Worm (Caenorhabditis elegans) whole organism, L4 larva: Measurements from ENCODE around the gene sri-67.
A peak's percentile ranks its signal among the peaks of the same experiment; 100 is the strongest.

Experiments used
- D1046.2 ChIP-seq: fragments of 200-800 bp; sonication (Bioruptor generic); IDR thresholded peaks from 2 replicates; pipeline ENCODE4 v1.3.6; 2022; ENCODE audit warnings: missing genetic modification characterization, missing compliant biosample characterization
- F10B5.3 ChIP-seq: sonication (generic microtip); optimal IDR thresholded peaks from 2 replicates; lab custom pipeline; 2016; ENCODE audit warnings: mild to moderate bottlenecking, missing genetic modification characterization, missing compliant biosample characterization
- F26F4.8 ChIP-seq: fragments of 200-800 bp; sonication (Bioruptor generic); conservative IDR thresholded peaks from 2 replicates; pipeline ENCODE4 v1.3.6; 2022; ENCODE audit warnings: missing genetic modification characterization, missing compliant biosample characterization
- F37D6.2 ChIP-seq: sonication (generic microtip); optimal IDR thresholded peaks from 2 replicates; lab custom pipeline; 2016; ENCODE audit warnings: mild to moderate bottlenecking, missing genetic modification characterization, missing compliant biosample characterization
- R02D3.7 ChIP-seq: fragments of 150-350 bp; sonication (generic microtip); optimal IDR thresholded peaks from 3 replicates; lab custom pipeline; 2014; ENCODE audit warnings: missing biosample characterization, missing genetic modification characterization
- T20F7.1 ChIP-seq: fragments of 200-800 bp; sonication (Bioruptor generic); optimal IDR thresholded peaks from 2 replicates; lab custom pipeline; 2018; ENCODE audit warnings: mild to moderate bottlenecking, missing genetic modification characterization, missing compliant biosample characterization
- Y48G9A.11 ChIP-seq: fragments of 200-800 bp; sonication (Bioruptor generic); IDR thresholded peaks from 2 replicates; pipeline ENCODE4 v1.3.6; 2022; ENCODE audit warnings: missing genetic modification reagents, missing genetic modification characterization, missing compliant biosample characterization
- Y5F2A.4 ChIP-seq: fragments of 200-800 bp; sonication (Bioruptor generic); optimal IDR thresholded peaks from 2 replicates; lab custom pipeline; 2018; ENCODE audit warnings: mild to moderate bottlenecking, missing genetic modification characterization, missing compliant biosample characterization
- ama-1 ChIP-seq: fragments of 150-350 bp; optimal IDR thresholded peaks from 2 replicates; lab custom pipeline; 2014; ENCODE audit warnings: inconsistent platforms, mixed read lengths
- arid-1 ChIP-seq: fragments of 200-800 bp; sonication (Bioruptor generic); conservative IDR thresholded peaks from 2 replicates; pipeline ENCODE4 v1.3.6; 2022; ENCODE audit warnings: missing genetic modification reagents, missing genetic modification characterization, missing compliant biosample characterization
- ceh-44 ChIP-seq: fragments of 200-800 bp; sonication (Bioruptor generic); IDR thresholded peaks from 2 replicates; pipeline ENCODE4 v1.3.6; 2022; ENCODE audit warnings: missing genetic modification reagents, missing genetic modification characterization, missing compliant biosample characterization
- ceh-82 ChIP-seq: sonication (generic microtip); optimal IDR thresholded peaks from 2 replicates; lab custom pipeline; 2017; ENCODE audit warnings: missing biosample characterization, missing genetic modification characterization
- ces-1 ChIP-seq: fragments of 150-350 bp; sonication (generic microtip); optimal IDR thresholded peaks from 4 replicates; lab custom pipeline; 2014; ENCODE audit warnings: missing biosample characterization, missing genetic modification reagents, missing genetic modification characterization
- daf-16 ChIP-seq, 3 experiments: sonication (generic microtip); optimal IDR thresholded peaks; 2 replicates each; lab custom pipeline; 2016 to 2017; ENCODE audit warnings: missing genetic modification characterization in 3 of 3, missing genetic modification reagents in 3 of 3, mild to moderate bottlenecking in 2 of 3, missing compliant biosample characterization in 2 of 3, missing biosample characterization in 1 of 3, moderate library complexity in 1 of 3
- dpl-1 ChIP-seq: fragments of 150-350 bp; optimal IDR thresholded peaks from 2 replicates; lab custom pipeline; 2014; ENCODE audit warnings: missing biosample characterization, missing genetic modification reagents, missing genetic modification characterization
- fkh-10 ChIP-seq: fragments of 150-350 bp; optimal IDR thresholded peaks from 2 replicates; lab custom pipeline; 2014; ENCODE audit warnings: missing biosample characterization, missing genetic modification reagents, missing genetic modification characterization
- hif-1 ChIP-seq, 2 experiments: sonication (generic microtip); optimal IDR thresholded peaks; 2 replicates each; lab custom pipeline; 2016 to 2017; ENCODE audit warnings: missing compliant biosample characterization in 2 of 2, missing genetic modification characterization in 2 of 2, missing genetic modification reagents in 2 of 2, missing genotype in 2 of 2, mild to moderate bottlenecking in 1 of 2
- hlh-30 ChIP-seq: sonication (generic microtip); optimal IDR thresholded peaks from 2 replicates; lab custom pipeline; 2017; ENCODE audit warnings: antibody characterized with exemption, mild to moderate bottlenecking, missing genetic modification characterization, missing compliant biosample characterization; ENCODE audit not compliant: insufficient read depth
- jun-1 ChIP-seq: fragments of 150-350 bp; optimal IDR thresholded peaks from 2 replicates; lab custom pipeline; 2014; ENCODE audit warnings: missing biosample characterization, missing genetic modification reagents, missing genetic modification characterization
- lin-1 ChIP-seq: fragments of 200-800 bp; sonication (Bioruptor generic); IDR thresholded peaks from 2 replicates; pipeline ENCODE4 v1.3.6; 2022; ENCODE audit warnings: missing genetic modification reagents, missing genetic modification characterization, missing compliant biosample characterization
- lin-13 ChIP-seq: fragments of 150-350 bp; optimal IDR thresholded peaks from 2 replicates; lab custom pipeline; 2014; ENCODE audit warnings: missing biosample characterization, missing genetic modification reagents, missing genetic modification characterization
- lin-38 ChIP-seq: fragments of 200-800 bp; sonication (Bioruptor generic); IDR thresholded peaks from 2 replicates; pipeline ENCODE4 v1.3.6; 2022; ENCODE audit warnings: missing genetic modification reagents, missing genetic modification characterization, missing compliant biosample characterization
- lsy-2 ChIP-seq, 2 experiments: fragments of 150-350 bp in 1 of 2; sonication (generic microtip) in 1 of 2; optimal IDR thresholded peaks; 2 replicates each; lab custom pipeline; 2014 to 2017; ENCODE audit warnings: missing biosample characterization in 2 of 2, missing genetic modification characterization in 2 of 2
- madf-5 ChIP-seq, 2 experiments: fragments of 200-800 bp; sonication (Bioruptor generic); IDR thresholded peaks; 2 replicates each; pipeline ENCODE4 v1.3.6; 2022; ENCODE audit warnings: missing compliant biosample characterization in 2 of 2, missing genetic modification characterization in 2 of 2
- madf-9 ChIP-seq: fragments of 200-800 bp; sonication (Bioruptor generic); conservative IDR thresholded peaks from 2 replicates; pipeline ENCODE4 v1.3.6; 2022; ENCODE audit warnings: missing genetic modification reagents, missing genetic modification characterization, missing compliant biosample characterization
- mep-1 ChIP-seq: fragments of 150-350 bp; sonication (generic microtip); optimal IDR thresholded peaks from 3 replicates; lab custom pipeline; 2014; ENCODE audit warnings: missing biosample characterization, missing genetic modification characterization
- mxl-2 ChIP-seq: fragments of 200-800 bp; sonication (Bioruptor generic); conservative IDR thresholded peaks from 2 replicates; pipeline ENCODE4 v1.3.6; 2022; ENCODE audit warnings: missing genetic modification reagents, missing genetic modification characterization, missing compliant biosample characterization
- nhr-10 ChIP-seq: fragments of 150-350 bp; optimal IDR thresholded peaks from 2 replicates; lab custom pipeline; 2014; ENCODE audit warnings: missing biosample characterization, missing genetic modification characterization
- nhr-102 ChIP-seq: sonication (generic microtip); optimal IDR thresholded peaks from 2 replicates; lab custom pipeline; 2016; ENCODE audit warnings: mild to moderate bottlenecking, missing genetic modification characterization, moderate library complexity, missing compliant biosample characterization
- nhr-11 ChIP-seq: fragments of 150-350 bp; optimal IDR thresholded peaks from 2 replicates; lab custom pipeline; 2014; ENCODE audit warnings: missing biosample characterization, missing genetic modification characterization
- nhr-28 ChIP-seq: fragments of 150-350 bp; optimal IDR thresholded peaks from 2 replicates; lab custom pipeline; 2014; ENCODE audit warnings: missing biosample characterization, missing genetic modification characterization
- nhr-41 ChIP-seq: fragments of 200-800 bp; sonication (Bioruptor generic); IDR thresholded peaks from 2 replicates; pipeline ENCODE4 v1.3.6; 2022; ENCODE audit warnings: missing genetic modification reagents, missing genetic modification characterization, missing compliant biosample characterization
- nhr-48 ChIP-seq: sonication (generic microtip); optimal IDR thresholded peaks from 2 replicates; lab custom pipeline; 2016; ENCODE audit warnings: mild to moderate bottlenecking, missing genetic modification characterization, missing compliant biosample characterization
- nhr-76 ChIP-seq: fragments of 150-350 bp; optimal IDR thresholded peaks from 2 replicates; lab custom pipeline; 2014; ENCODE audit warnings: missing biosample characterization, missing genetic modification characterization
- php-3 ChIP-seq: fragments of 200-800 bp; sonication (Bioruptor generic); IDR thresholded peaks from 2 replicates; pipeline ENCODE4 v1.3.6; 2022; ENCODE audit warnings: missing genetic modification reagents, missing genetic modification characterization, missing compliant biosample characterization
- rbr-2 ChIP-seq: sonication (generic microtip); optimal IDR thresholded peaks from 2 replicates; lab custom pipeline; 2016; ENCODE audit warnings: missing genotype, missing genetic modification characterization, missing compliant biosample characterization
- saeg-2 ChIP-seq: fragments of 200-800 bp; sonication (Bioruptor generic); IDR thresholded peaks from 2 replicates; pipeline ENCODE4 v1.3.6; 2022; ENCODE audit warnings: missing genetic modification reagents, missing genetic modification characterization, missing compliant biosample characterization
- sdz-12 ChIP-seq: fragments of 200-800 bp; sonication (Bioruptor generic); optimal IDR thresholded peaks from 2 replicates; lab custom pipeline; 2018; ENCODE audit warnings: mild to moderate bottlenecking, missing genetic modification characterization, missing compliant biosample characterization
- set-16 ChIP-seq: fragments of 200-800 bp; sonication (Bioruptor generic); IDR thresholded peaks from 2 replicates; pipeline ENCODE4 v1.3.6; 2022; ENCODE audit warnings: missing genetic modification reagents, missing genetic modification characterization, missing compliant biosample characterization
- skn-1 ChIP-seq: fragments of 150-350 bp; optimal IDR thresholded peaks from 2 replicates; lab custom pipeline; 2014; ENCODE audit warnings: missing biosample characterization, missing genetic modification characterization
- snpc-1.2 ChIP-seq: fragments of 200-800 bp; sonication (Bioruptor generic); IDR thresholded peaks from 2 replicates; pipeline ENCODE4 v1.3.6; 2022; ENCODE audit warnings: missing genetic modification reagents, missing genetic modification characterization, missing compliant biosample characterization
- snpc-4 ChIP-seq: fragments of 150-350 bp; optimal IDR thresholded peaks from 2 replicates; lab custom pipeline; 2014; ENCODE audit warnings: missing biosample characterization, missing genetic modification characterization
- spr-3 ChIP-seq: fragments of 200-800 bp; sonication (Bioruptor generic); optimal IDR thresholded peaks from 2 replicates; lab custom pipeline; 2018; ENCODE audit warnings: mild to moderate bottlenecking, missing genetic modification characterization, missing compliant biosample characterization
- tra-1 ChIP-seq: fragments of 200-800 bp; sonication (Bioruptor generic); IDR thresholded peaks from 2 replicates; pipeline ENCODE4 v1.3.6; 2022; ENCODE audit warnings: missing genetic modification reagents, missing genetic modification characterization, missing compliant biosample characterization
- unc-39 ChIP-seq: sonication (generic microtip); optimal IDR thresholded peaks from 2 replicates; lab custom pipeline; 2017; ENCODE audit warnings: missing biosample characterization, missing genetic modification characterization
- vab-7 ChIP-seq: fragments of 200-800 bp; sonication (Bioruptor generic); IDR thresholded peaks from 2 replicates; pipeline ENCODE4 v1.3.6; 2022; ENCODE audit warnings: missing genetic modification reagents, missing genetic modification characterization, missing compliant biosample characterization
- zag-1 ChIP-seq: fragments of 150-350 bp; optimal IDR thresholded peaks from 2 replicates; lab custom pipeline; 2014; ENCODE audit warnings: missing biosample characterization, missing genetic modification characterization
- zfp-2 ChIP-seq: sonication (generic microtip); optimal IDR thresholded peaks from 2 replicates; lab custom pipeline; 2016; ENCODE audit warnings: mild to moderate bottlenecking, missing genetic modification characterization, missing compliant biosample characterization
- zip-11 ChIP-seq: fragments of 200-800 bp; sonication (Bioruptor generic); IDR thresholded peaks from 2 replicates; pipeline ENCODE4 v1.3.6; 2022; ENCODE audit warnings: missing genetic modification characterization, missing compliant biosample characterization

The sri-67 gene

ce11 chrV:20004385-20004784 is 16.6 kb downstream of the sri-67 start, which contains the start of gene unc-51 (continued):
- TF ChIP-seq Y48G9A.11 (GFP tag; lab: Robert Waterston, UW) (no peak), snpc-4 (no peak), daf-16 (GFP tag; optimal IDR thresholded peaks at IDR 0.05; lab: Kevin White, UChicago) (no peak), daf-16 (tag; optimal IDR thresholded peaks at IDR 0.05; lab: Kevin White, UChicago) (no peak), madf-9 (no peak), nhr-41 (GFP tag; lab: Robert Waterston, UW) (no peak), jun-1 (tag; lab: Kevin White, UChicago) (no peak), rbr-2 (tag; lab: Kevin White, UChicago) (no peak), hlh-30 (tag; lab: Kevin White, UChicago) (peak; percentile 77)

DNA sequence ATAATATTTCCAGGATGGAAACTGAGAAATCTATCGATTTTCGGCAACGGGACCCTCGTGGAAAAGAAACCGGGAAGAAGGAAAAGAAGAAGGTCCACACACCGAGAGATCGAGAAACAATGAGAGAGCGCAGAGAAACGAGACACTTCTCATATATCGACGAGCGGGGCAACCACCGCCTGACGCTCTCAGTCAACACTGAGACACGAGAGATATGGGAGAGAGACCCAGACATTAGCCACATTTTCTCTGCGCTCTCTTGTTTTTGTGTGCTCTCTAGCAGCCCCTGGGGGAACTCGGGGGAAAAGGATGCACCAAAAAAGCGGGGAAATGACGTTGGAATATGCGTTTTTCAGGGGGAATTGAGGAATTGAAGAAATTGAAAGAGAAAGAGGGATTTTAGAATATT is 17.9 kb downstream of the sri-67 start:
- 0 out of 2 replicates have a peak, but pooled peaks have one; percentile 34 for TF ChIP-seq arid-1 (GFP tag; lab: Robert Waterston, UW)
- no peak for TF ChIP-seq nhr-102 (tag; lab: Kevin White, UChicago)
- no peak for TF ChIP-seq php-3
- TF ChIP-seq zip-11 (GFP tag; lab: Robert Waterston, UW): no peak
- TF ChIP-seq T20F7.1 (GFP tag; lab: Kevin White, UChicago): no peak
- peak; percentile 17 for TF ChIP-seq lin-13 (GFP tag; lab: Kevin White, UChicago)
- TF ChIP-seq nhr-10: no peak
- TF ChIP-seq ceh-44 (GFP tag; lab: Robert Waterston, UW): no peak
- TF ChIP-seq F37D6.2 (tag; lab: Kevin White, UChicago): peak; percentile 70
- TF ChIP-seq spr-3 (GFP tag; lab: Kevin White, UChicago): no peak
- TF ChIP-seq ces-1: no peak
- no peak for TF ChIP-seq F10B5.3 (tag; lab: Kevin White, UChicago)
- TF ChIP-seq Y5F2A.4 (GFP tag; lab: Kevin White, UChicago): no peak
- TF ChIP-seq madf-9: no peak
- TF ChIP-seq lin-38 (GFP tag; lab: Robert Waterston, UW): 0 out of 2 replicates have a peak, but pooled peaks have one; percentile 22
- peak in 1 of 2 experiments; percentile 56 for TF ChIP-seq hif-1 (tag; optimal IDR thresholded peaks at IDR 0.05; lab: Kevin White, UChicago)
- TF ChIP-seq skn-1 (tag; lab: Kevin White, UChicago): no peak
- TF ChIP-seq R02D3.7 (tag; lab: Kevin White, UChicago): no peak
- peak; percentile 68; the same call in 1 of the 2 replicates for TF ChIP-seq tra-1 (GFP tag; lab: Robert Waterston, UW)
- TF ChIP-seq ama-1 (lab: Kevin White, UChicago): peak; percentile 3
- no peak for TF ChIP-seq zfp-2
- TF ChIP-seq unc-39 (tag; lab: Kevin White, UChicago): no peak
- TF ChIP-seq zag-1 (tag; lab: Kevin White, UChicago): no peak
- no peak for TF ChIP-seq madf-5 (GFP tag; IDR thresholded peaks at IDR 0.05; lab: Robert Waterston, UW)
- TF ChIP-seq snpc-1.2 (GFP tag; lab: Robert Waterston, UW): no peak
- no peak for TF ChIP-seq lin-1 (GFP tag; lab: Robert Waterston, UW)
- TF ChIP-seq nhr-28: peak; percentile 43
- TF ChIP-seq snpc-4: no peak
- peak; percentile 91 for TF ChIP-seq fkh-10
- no peak for TF ChIP-seq sdz-12 (GFP tag; lab: Kevin White, UChicago)
- no peak for TF ChIP-seq vab-7
- no peak for TF ChIP-seq ceh-82 (tag; lab: Kevin White, UChicago)
- no peak for TF ChIP-seq mxl-2 (GFP tag; lab: Robert Waterston, UW)
- no peak for TF ChIP-seq F26F4.8 (GFP tag; lab: Robert Waterston, UW)
- peak; percentile 72 for TF ChIP-seq nhr-11 (tag; lab: Kevin White, UChicago)
- TF ChIP-seq D1046.2 (GFP tag; lab: Robert Waterston, UW): no peak
- TF ChIP-seq saeg-2 (GFP tag; lab: Robert Waterston, UW): no peak
- TF ChIP-seq mep-1 (tag; lab: Kevin White, UChicago): peak; percentile 79
- peak in 1 of 2 experiments; percentile 73 for TF ChIP-seq lsy-2 (tag; optimal IDR thresholded peaks at IDR 0.05; lab: Kevin White, UChicago)
- TF ChIP-seq set-16: peak; percentile 62
- TF ChIP-seq dpl-1 (GFP tag; lab: Kevin White, UChicago): peak; percentile 46
- no peak for TF ChIP-seq nhr-76 (tag; lab: Kevin White, UChicago)
- TF ChIP-seq nhr-48: no peak
